Worm (Caenorhabditis elegans) whole organism, L1 larva: ENCODE results near the gene C18B2.2.

Source experiments
- mdl-1 ChIP-seq, 2 experiments: fragments of 150-350 bp; optimal IDR thresholded peaks; 2 replicates each; lab custom pipeline; 2014 to 2017; ENCODE audit warnings: missing biosample characterization in 2 of 2, missing genetic modification characterization in 2 of 2, inconsistent platforms in 1 of 2
- mep-1 ChIP-seq: fragments of 150-350 bp; optimal IDR thresholded peaks from 2 replicates; lab custom pipeline; 2014; ENCODE audit warnings: missing biosample characterization, missing genetic modification characterization
- nhr-237 ChIP-seq: fragments of 150-350 bp; optimal IDR thresholded peaks from 2 replicates; lab custom pipeline; 2014; ENCODE audit warnings: missing biosample characterization, missing genetic modification characterization
- nhr-71 ChIP-seq: sonication (generic microtip); optimal IDR thresholded peaks from 2 replicates; lab custom pipeline; 2016; ENCODE audit warnings: mild to moderate bottlenecking, missing genetic modification characterization, moderate library complexity, missing compliant biosample characterization
- nhr-76 ChIP-seq: sonication (generic microtip); optimal IDR thresholded peaks from 2 replicates; lab custom pipeline; 2017; ENCODE audit warnings: missing biosample characterization, missing genetic modification characterization
- nhr-77 ChIP-seq: fragments of 150-350 bp; optimal IDR thresholded peaks from 2 replicates; lab custom pipeline; 2014; ENCODE audit warnings: missing biosample characterization, missing genetic modification characterization
- skn-1 ChIP-seq: fragments of 150-350 bp; optimal IDR thresholded peaks from 2 replicates; lab custom pipeline; 2014; ENCODE audit warnings: missing biosample characterization, missing genetic modification characterization
- sup-37 ChIP-seq: fragments of 200-800 bp; sonication (Bioruptor generic); optimal IDR thresholded peaks from 2 replicates; lab custom pipeline; 2018; ENCODE audit warnings: mild to moderate bottlenecking, missing genetic modification characterization, missing compliant biosample characterization
- unc-86 ChIP-seq: sonication (generic microtip); optimal IDR thresholded peaks from 2 replicates; lab custom pipeline; 2016; ENCODE audit warnings: missing genetic modification characterization, missing compliant biosample characterization

DNA sequence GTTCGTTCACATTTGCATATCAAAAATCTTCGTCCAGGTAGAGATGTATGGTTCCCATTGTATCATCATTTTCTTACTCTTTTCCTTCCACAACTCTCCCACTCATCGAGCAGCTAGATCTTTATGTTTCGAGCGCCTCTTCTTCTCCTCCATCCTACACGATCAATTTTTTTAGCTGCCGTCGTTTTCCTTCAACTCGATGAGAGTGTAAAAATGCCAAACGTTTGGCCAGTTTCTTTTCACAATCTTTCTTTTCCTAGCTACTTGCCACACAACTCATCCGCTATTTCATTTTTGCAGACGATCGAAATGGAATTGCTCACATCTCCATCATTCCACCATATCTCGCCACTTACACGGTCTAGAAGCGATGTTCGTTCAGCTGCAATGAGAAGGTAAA lies 21.7 kb upstream of the C18B2.2 start, which contains the start of gene C18B2.3:
- TF ChIP-seq mdl-1 (tag; optimal IDR thresholded peaks at IDR 0.05; lab: Kevin White, UChicago) (no peak), nhr-76 (tag; lab: Kevin White, UChicago) (no peak), mep-1 (tag; lab: Kevin White, UChicago) (no peak), skn-1 (tag; lab: Kevin White, UChicago) (no peak), nhr-77 (tag; lab: Kevin White, UChicago) (no peak), unc-86 (tag; lab: Kevin White, UChicago) (no peak), nhr-237 (no peak), sup-37 (GFP tag; lab: Kevin White, UChicago) (no peak), nhr-71 (tag; lab: Kevin White, UChicago) (no peak)
